Worm (Caenorhabditis elegans) whole organism, late embryonic: ENCODE results near the gene T16G1.13.

Experiments
- C38D4.7 ChIP-seq: fragments of 200-800 bp; sonication (Bioruptor generic); optimal IDR thresholded peaks from 2 replicates; lab custom pipeline; 2018; ENCODE audit warnings: mild to moderate bottlenecking, missing genetic modification characterization, moderate library complexity, missing compliant biosample characterization
- F13H6.1 ChIP-seq: sonication (generic microtip); optimal IDR thresholded peaks from 2 replicates; lab custom pipeline; 2016; ENCODE audit warnings: missing genetic modification characterization, missing compliant biosample characterization
- K09A11.1 ChIP-seq: sonication (generic microtip); optimal IDR thresholded peaks from 2 replicates; lab custom pipeline; 2017; ENCODE audit warnings: antibody characterized with exemption, mild to moderate bottlenecking, missing genetic modification characterization, missing compliant biosample characterization; ENCODE audit not compliant: insufficient read depth
- Y22D7AL.16 ChIP-seq: sonication (generic microtip); optimal IDR thresholded peaks from 2 replicates; lab custom pipeline; 2016; ENCODE audit warnings: missing genetic modification characterization, missing compliant biosample characterization
- ahr-1 ChIP-seq: sonication (generic microtip); optimal IDR thresholded peaks from 2 replicates; lab custom pipeline; 2016; ENCODE audit warnings: missing genetic modification characterization, missing compliant biosample characterization
- ceh-14 ChIP-seq: sonication (generic microtip); optimal IDR thresholded peaks from 2 replicates; lab custom pipeline; 2016; ENCODE audit warnings: missing genotype, missing genetic modification characterization, missing compliant biosample characterization
- ceh-2 ChIP-seq: sonication (generic microtip); optimal IDR thresholded peaks from 2 replicates; lab custom pipeline; 2016; ENCODE audit warnings: missing genotype, missing genetic modification characterization, missing compliant biosample characterization
- ceh-22 ChIP-seq: sonication (generic microtip); optimal IDR thresholded peaks from 2 replicates; lab custom pipeline; 2017; ENCODE audit warnings: missing biosample characterization, missing genetic modification characterization
- ceh-24 ChIP-seq: sonication (generic microtip); optimal IDR thresholded peaks from 2 replicates; lab custom pipeline; 2016; ENCODE audit warnings: mild to moderate bottlenecking, missing genetic modification characterization, missing compliant biosample characterization
- ceh-30 ChIP-seq: fragments of 150-350 bp; optimal IDR thresholded peaks from 2 replicates; lab custom pipeline; 2014; ENCODE audit warnings: missing biosample characterization, missing genetic modification characterization
- ceh-31 ChIP-seq: sonication (generic microtip); optimal IDR thresholded peaks from 2 replicates; lab custom pipeline; 2016; ENCODE audit warnings: missing genetic modification characterization, missing compliant biosample characterization
- ceh-48 ChIP-seq: sonication (generic microtip); optimal IDR thresholded peaks from 2 replicates; lab custom pipeline; 2016; ENCODE audit warnings: missing genetic modification characterization, inconsistent platforms, missing compliant biosample characterization
- ceh-6 ChIP-seq: fragments of 200-800 bp; sonication (Bioruptor generic); optimal IDR thresholded peaks from 2 replicates; lab custom pipeline; 2018; ENCODE audit warnings: mild to moderate bottlenecking, missing genetic modification characterization, missing compliant biosample characterization
- ceh-9 ChIP-seq: sonication (generic microtip); optimal IDR thresholded peaks from 2 replicates; lab custom pipeline; 2016; ENCODE audit warnings: mild to moderate bottlenecking, missing genetic modification characterization, inconsistent platforms, missing compliant biosample characterization
- dmd-4 ChIP-seq: sonication (generic microtip); optimal IDR thresholded peaks from 2 replicates; lab custom pipeline; 2016; ENCODE audit warnings: borderline replicate concordance, missing genetic modification characterization, missing compliant biosample characterization
- elt-2 ChIP-seq: sonication (generic microtip); optimal IDR thresholded peaks from 2 replicates; lab custom pipeline; 2016; ENCODE audit warnings: missing genetic modification reagents, missing genetic modification characterization, missing compliant biosample characterization
- ets-4 ChIP-seq: sonication (generic microtip); optimal IDR thresholded peaks from 2 replicates; lab custom pipeline; 2016; ENCODE audit warnings: missing genetic modification characterization, missing compliant biosample characterization
- eyg-1 ChIP-seq: sonication (generic microtip); optimal IDR thresholded peaks from 2 replicates; lab custom pipeline; 2016; ENCODE audit warnings: missing genotype, missing genetic modification characterization, missing compliant biosample characterization
- fkh-6 ChIP-seq: sonication (generic microtip); optimal IDR thresholded peaks from 2 replicates; lab custom pipeline; 2016; ENCODE audit warnings: missing genetic modification characterization, missing compliant biosample characterization
- gmeb-2 ChIP-seq: sonication (generic microtip); optimal IDR thresholded peaks from 2 replicates; lab custom pipeline; 2016; ENCODE audit warnings: missing genetic modification characterization, inconsistent platforms, missing compliant biosample characterization
- hlh-13 ChIP-seq: fragments of 200-800 bp; sonication (Bioruptor generic); optimal IDR thresholded peaks from 2 replicates; lab custom pipeline; 2018; ENCODE audit warnings: mild to moderate bottlenecking, missing genetic modification characterization, missing compliant biosample characterization
- hlh-15 ChIP-seq: sonication (generic microtip); optimal IDR thresholded peaks from 2 replicates; lab custom pipeline; 2016; ENCODE audit warnings: missing genetic modification characterization, missing compliant biosample characterization
- hlh-6 ChIP-seq: sonication (generic microtip); optimal IDR thresholded peaks from 2 replicates; lab custom pipeline; 2016; ENCODE audit warnings: missing genotype, missing genetic modification characterization, missing compliant biosample characterization
- hlh-8 ChIP-seq: sonication (generic microtip); optimal IDR thresholded peaks from 2 replicates; lab custom pipeline; 2016; ENCODE audit warnings: missing genotype, missing genetic modification characterization, missing compliant biosample characterization
- lim-6 ChIP-seq: sonication (generic microtip); optimal IDR thresholded peaks from 2 replicates; lab custom pipeline; 2016; ENCODE audit warnings: missing genetic modification characterization, missing compliant biosample characterization
- madf-2 ChIP-seq: sonication (generic microtip); optimal IDR thresholded peaks from 2 replicates; lab custom pipeline; 2017; ENCODE audit warnings: missing genetic modification characterization, missing compliant biosample characterization
- nfya-1 ChIP-seq: sonication (generic microtip); optimal IDR thresholded peaks from 2 replicates; lab custom pipeline; 2017; ENCODE audit warnings: missing genetic modification characterization, mild to moderate bottlenecking, missing compliant biosample characterization, antibody characterized with exemption, moderate library complexity
- nhr-11 ChIP-seq: fragments of 150-350 bp; optimal IDR thresholded peaks from 2 replicates; lab custom pipeline; 2014; ENCODE audit warnings: missing biosample characterization, missing genetic modification characterization
- nhr-232 ChIP-seq: sonication (generic microtip); optimal IDR thresholded peaks from 2 replicates; lab custom pipeline; 2016; ENCODE audit warnings: missing genetic modification characterization, missing compliant biosample characterization
- pax-1 ChIP-seq: fragments of 150-350 bp; optimal IDR thresholded peaks from 2 replicates; lab custom pipeline; 2014; ENCODE audit warnings: missing biosample characterization, missing genetic modification characterization
- pha-2 ChIP-seq: sonication (generic microtip); optimal IDR thresholded peaks from 2 replicates; lab custom pipeline; 2017; ENCODE audit warnings: mild to moderate bottlenecking, missing genetic modification characterization, missing compliant biosample characterization
- pha-4 ChIP-seq: fragments of 150-350 bp; optimal IDR thresholded peaks from 2 replicates; lab custom pipeline; 2018; ENCODE audit warnings: missing biosample characterization, missing genetic modification reagents, missing genetic modification characterization
- pqm-1 ChIP-seq: sonication (generic microtip); optimal IDR thresholded peaks from 2 replicates; lab custom pipeline; 2016; ENCODE audit warnings: missing genetic modification characterization, missing compliant biosample characterization
- pros-1 ChIP-seq: fragments of 150-350 bp; optimal IDR thresholded peaks from 2 replicates; lab custom pipeline; 2014; ENCODE audit warnings: missing biosample characterization, missing genetic modification reagents, missing genetic modification characterization
- rnt-1 ChIP-seq: sonication (generic microtip); optimal IDR thresholded peaks from 2 replicates; lab custom pipeline; 2016; ENCODE audit warnings: missing genetic modification characterization, missing compliant biosample characterization
- syd-9 ChIP-seq: sonication (generic microtip); optimal IDR thresholded peaks from 2 replicates; lab custom pipeline; 2016; ENCODE audit warnings: mild to moderate bottlenecking, missing genetic modification characterization, moderate library complexity, missing compliant biosample characterization
- tbx-2 ChIP-seq: sonication (generic microtip); optimal IDR thresholded peaks from 2 replicates; lab custom pipeline; 2016; ENCODE audit warnings: missing genetic modification characterization, missing compliant biosample characterization
- tbx-7 ChIP-seq: sonication (generic microtip); optimal IDR thresholded peaks from 2 replicates; lab custom pipeline; 2016; ENCODE audit warnings: missing genotype, missing genetic modification characterization, missing compliant biosample characterization
- zip-5 ChIP-seq: sonication (generic microtip); optimal IDR thresholded peaks from 2 replicates; lab custom pipeline; 2016; ENCODE audit warnings: missing genetic modification characterization, missing compliant biosample characterization

Gene T16G1.13

ce11 chrV:12937098-12937497 is 12.6 kb upstream of the T16G1.13 start, which contains the start of gene T16G1.6:
TSS of gene T16G1.6 (minus strand) at chrV:12937174.
- TF ChIP-seq dmd-4 (tag; lab: Kevin White, UChicago) (no peak), nhr-11 (tag; lab: Kevin White, UChicago) (no peak), ets-4 (tag; lab: Kevin White, UChicago) (no peak), tbx-7 (no peak), hlh-13 (GFP tag; lab: Kevin White, UChicago) (no peak), lim-6 (tag; lab: Kevin White, UChicago) (no peak), zip-5 (tag; lab: Kevin White, UChicago) (no peak), elt-2 (no peak), ceh-24 (tag; lab: Kevin White, UChicago) (no peak), ceh-48 (no peak)

ce11 chrV:12939434-12939833 is 10.3 kb upstream of the T16G1.13 start, which contains the start of gene T16G1.5:
TSS of gene T16G1.5 (minus strand) at chrV:12939552.
- TF ChIP-seq nhr-232 (tag; lab: Kevin White, UChicago) (no peak), ceh-6 (GFP tag; lab: Kevin White, UChicago) (no peak), gmeb-2 (tag; lab: Kevin White, UChicago) (no peak), tbx-2 (no peak), madf-2 (tag; lab: Kevin White, UChicago) (no peak), ceh-14 (tag; lab: Kevin White, UChicago) (no peak), ceh-48 (no peak), hlh-15 (tag; lab: Kevin White, UChicago) (no peak), ceh-22 (tag; lab: Kevin White, UChicago) (no peak), ets-4 (tag; lab: Kevin White, UChicago) (no peak), ceh-30 (tag; lab: Kevin White, UChicago) (no peak), Y22D7AL.16 (tag; lab: Kevin White, UChicago) (no peak), ceh-9 (tag; lab: Kevin White, UChicago) (no peak), K09A11.1 (no peak)

ce11 chrV:12941797-12942474 is 7.8 kb upstream of the T16G1.13 start, which contains the start of gene T16G1.4:
TSS of gene T16G1.4 (minus strand) at chrV:12941847.
- TF ChIP-seq hlh-8 (tag; lab: Kevin White, UChicago) (no peak), ceh-2 (tag; lab: Kevin White, UChicago) (no peak), C38D4.7 (GFP tag; lab: Kevin White, UChicago) (no peak), F13H6.1 (tag; lab: Kevin White, UChicago) (no peak), pax-1 (tag; lab: Kevin White, UChicago) (no peak), ahr-1 (tag; lab: Kevin White, UChicago) (no peak), hlh-6 (no peak), lim-6 (tag; lab: Kevin White, UChicago) (no peak), madf-2 (tag; lab: Kevin White, UChicago) (no peak), nfya-1 (tag; lab: Kevin White, UChicago) (no peak), ceh-31 (no peak), pros-1 (tag; lab: Kevin White, UChicago) (no peak), ceh-30 (tag; lab: Kevin White, UChicago) (no peak), K09A11.1 (no peak)

- no peak for TF ChIP-seq eyg-1 (tag; lab: Kevin White, UChicago)
- TF ChIP-seq fkh-6, result no peak
- TF ChIP-seq nfya-1 (tag; lab: Kevin White, UChicago), result no peak
- no peak for TF ChIP-seq ahr-1 (tag; lab: Kevin White, UChicago)
- TF ChIP-seq dmd-4 (tag; lab: Kevin White, UChicago), result no peak
- TF ChIP-seq nhr-232 (tag; lab: Kevin White, UChicago), result no peak
- no peak for TF ChIP-seq syd-9 (tag; lab: Kevin White, UChicago)
- no peak for TF ChIP-seq hlh-15 (tag; lab: Kevin White, UChicago)
- no peak for TF ChIP-seq ets-4 (tag; lab: Kevin White, UChicago)
- no peak for TF ChIP-seq ceh-6 (GFP tag; lab: Kevin White, UChicago)
- TF ChIP-seq rnt-1 (tag; lab: Kevin White, UChicago), result no peak
- TF ChIP-seq pha-2 (tag; lab: Kevin White, UChicago), result no peak
- TF ChIP-seq pha-4, result no peak
- TF ChIP-seq pqm-1 (tag; lab: Kevin White, UChicago), result no peak
- no peak for TF ChIP-seq madf-2 (tag; lab: Kevin White, UChicago)
Measured at ce11 chrV:12943399-12943798, 6.3 kb upstream of the T16G1.13 start.
